Fruit fly (Drosophila melanogaster) Kc167 (cell line): Measurements from ENCODE around the gene CG14237.

Experiments
- Myc ChIP-seq: fragments of >200 bp; optimal IDR thresholded peaks from 2 replicates; lab custom pipeline; 2017; ENCODE audit warnings: missing external identifiers
- Sin3A ChIP-seq: fragments of >200 bp; optimal IDR thresholded peaks from 2 replicates; lab custom pipeline; 2018; ENCODE audit warnings: missing external identifiers
- h ChIP-seq: fragments of >200 bp; optimal IDR thresholded peaks from 3 replicates; lab custom pipeline; 2018; ENCODE audit warnings: missing external identifiers
- insv ChIP-seq: fragments of >200 bp; optimal IDR thresholded peaks from 3 replicates; lab custom pipeline; 2018; ENCODE audit warnings: missing external identifiers
- psq ChIP-seq: fragments of >200 bp; optimal IDR thresholded peaks from 2 replicates; lab custom pipeline; 2017; ENCODE audit warnings: missing external identifiers
- ttk ChIP-seq: sonication (Bioruptor generic); optimal IDR thresholded peaks from 2 replicates; lab custom pipeline; 2017; ENCODE audit warnings: missing external identifiers

DNA sequence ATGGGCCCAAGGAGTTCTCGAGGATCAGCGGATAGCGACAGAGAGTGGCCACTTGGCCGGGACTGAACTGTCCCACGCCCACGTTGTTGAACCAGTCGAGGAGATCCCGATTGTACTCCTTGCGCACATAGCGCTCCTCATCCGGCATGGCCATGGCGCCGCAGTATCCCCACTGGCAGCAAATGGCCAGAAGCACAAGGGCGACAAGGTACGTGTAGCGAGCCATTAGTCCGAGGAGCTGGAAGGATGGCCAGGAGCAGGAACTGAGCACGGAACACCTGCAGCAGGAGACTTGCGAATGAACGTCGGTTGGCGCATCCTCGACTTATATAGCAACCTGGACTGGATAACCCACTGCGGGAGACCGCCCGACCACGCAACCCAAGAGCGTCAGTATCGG lies 839 bp upstream of the CG14237 start, which contains the start of gene Pdf:
- no peak for TF ChIP-seq ttk
- no peak for TF ChIP-seq psq (lab: Kevin White, UChicago)
- TF ChIP-seq h (lab: Kevin White, UChicago): no peak
- TF ChIP-seq Sin3A (lab: Kevin White, UChicago): no peak
- TF ChIP-seq insv (lab: Kevin White, UChicago): no peak
- TF ChIP-seq Myc (lab: Kevin White, UChicago): no peak
